Fruit fly (Drosophila melanogaster): ENCODE data around the gene ATPsynB.

DNA sequence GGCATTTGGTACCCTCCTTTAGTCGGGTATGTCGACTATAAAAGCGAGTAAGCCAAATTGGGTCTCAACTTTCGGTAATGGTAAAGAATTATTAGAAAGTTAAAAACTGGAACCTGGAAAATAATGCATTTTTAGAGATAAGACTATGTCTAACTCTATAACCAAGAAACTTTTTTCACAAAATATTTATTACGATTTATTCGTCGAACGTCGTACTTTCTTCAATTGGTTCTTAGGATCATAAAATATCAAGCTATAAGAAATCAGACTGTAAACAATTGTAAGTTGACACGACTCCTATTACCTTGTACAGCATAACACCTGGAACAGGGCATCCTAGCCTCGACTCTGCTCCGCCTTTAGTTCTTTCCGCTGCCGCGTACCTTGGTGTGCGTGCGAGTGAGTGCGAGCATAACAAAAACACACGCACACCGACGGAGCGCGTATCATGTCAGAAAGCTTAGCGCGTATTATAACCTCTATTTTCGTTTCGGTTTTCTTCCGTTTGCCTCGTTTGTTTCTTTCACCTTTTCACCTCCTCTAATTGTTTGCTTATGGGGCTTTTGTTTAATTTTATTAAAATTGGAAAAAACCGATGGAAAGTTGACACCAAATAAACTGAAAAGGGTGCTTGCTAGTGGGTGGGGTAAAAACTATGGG, 36.8 kb upstream of the ATPsynB start:
- TF ChIP-seq CG14655 (GFP tag; optimal IDR thresholded peaks at IDR 0.05), result peak; percentile 97
- TF ChIP-seq CG8301 (tag; optimal IDR thresholded peaks at IDR 0.05), result peak; percentile 94
- TF ChIP-seq Pif1A (GFP tag; optimal IDR thresholded peaks at IDR 0.05), result peak; percentile 93
- TF ChIP-seq CG15710 (tag; optimal IDR thresholded peaks at IDR 0.05), result peak; percentile 92
- TF ChIP-seq CG9948 (tag; optimal IDR thresholded peaks at IDR 0.05), result peak; percentile 92
- TF ChIP-seq CG34367 (tag; optimal IDR thresholded peaks at IDR 0.05), result peak; percentile 86
- TF ChIP-seq CG12605 (GFP tag; IDR thresholded peaks at IDR 0.05), result no peak
- no peak for TF ChIP-seq EcR (GFP tag; optimal IDR thresholded peaks at IDR 0.05)
- TF ChIP-seq gl (tag; optimal IDR thresholded peaks at IDR 0.05), result peak; percentile 69
- peak; percentile 73 for TF ChIP-seq CG32121 (GFP tag; IDR thresholded peaks at IDR 0.05)
- peak; percentile 56; the same call in 1 of the 2 replicates for TF ChIP-seq CG10348 (GFP tag; IDR thresholded peaks at IDR 0.05)
- peak; percentile 39; the same call in 1 of the 2 replicates for TF ChIP-seq Ets98B (GFP tag; IDR thresholded peaks at IDR 0.05)
- TF ChIP-seq Snoo (tag; optimal IDR thresholded peaks at IDR 0.05), result peak; percentile 93
